Worm (Caenorhabditis elegans): Measurements from ENCODE around the gene Y39F10A.3.
"Not testable (repeated sequence)": the region's sequence is repeated elsewhere in the genome, so short reads cannot be mapped to it uniquely, and the experiment has no call there.

Gene Y39F10A.3

DNA sequence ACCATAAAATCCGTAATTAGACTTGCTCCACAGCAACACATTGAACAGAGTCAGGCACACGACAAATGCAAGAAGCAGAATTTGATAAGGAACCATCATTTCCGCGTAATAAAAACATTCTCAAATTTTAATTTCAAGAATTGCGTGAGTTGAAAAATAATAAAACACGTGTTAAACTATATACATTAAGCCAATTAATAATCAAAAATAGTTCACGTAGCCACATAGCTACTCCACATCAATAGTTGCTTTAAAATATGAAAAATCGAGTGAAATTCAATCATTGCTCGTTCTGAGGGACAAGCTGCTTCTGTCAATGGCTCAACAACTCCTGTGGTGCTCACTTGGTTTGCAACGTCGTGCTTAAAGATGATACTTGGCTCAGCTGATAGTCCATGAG lies at the start of gene Y39F10A.3:
Y39F10A.3 (minus strand) TSS at position 101 of the 400 bp plus-strand sequence.
- TF ChIP-seq skn-1 (tag; optimal IDR thresholded peaks at IDR 0.05) (no peak), snpc-4 (tag; optimal IDR thresholded peaks at IDR 0.05) (no peak), lin-15B (tag; optimal IDR thresholded peaks at IDR 0.05) (no peak), nhr-67 (tag; optimal IDR thresholded peaks at IDR 0.05) (no peak), ceh-28 (tag; optimal IDR thresholded peaks at IDR 0.05) (no peak), mml-1 (tag; optimal IDR thresholded peaks at IDR 0.05) (no peak), fkh-2 (tag; optimal IDR thresholded peaks at IDR 0.05) (no peak), nhr-76 (tag; optimal IDR thresholded peaks at IDR 0.05) (no peak)

DNA sequence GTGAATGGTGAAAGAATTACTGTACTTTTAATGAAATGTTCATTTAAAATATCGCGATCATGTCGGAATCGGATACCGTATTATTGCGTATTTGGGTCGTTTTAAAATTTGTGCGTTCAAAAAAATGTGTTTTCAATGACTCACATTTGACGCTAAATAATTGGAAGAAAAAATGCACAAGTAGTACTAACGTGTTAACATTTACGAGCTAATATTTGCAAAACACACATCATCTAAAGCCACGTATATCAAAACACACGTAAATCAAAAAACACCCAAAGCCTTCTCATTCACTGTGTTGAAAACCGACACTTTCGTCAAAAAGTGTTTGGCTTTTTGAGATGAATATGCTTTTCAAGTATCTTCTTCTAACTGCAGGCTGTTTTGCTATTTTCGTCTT lies 42.7 kb upstream of the Y39F10A.3 start, which contains the start of gene F28A10.1:
F28A10.1 (plus strand) TSS at position 301 of the 400 bp plus-strand sequence.
- TF ChIP-seq ceh-16 (tag; optimal IDR thresholded peaks at IDR 0.05) (no peak), pha-4 (tag; optimal IDR thresholded peaks at IDR 0.05) (no peak), nhr-28 (tag; optimal IDR thresholded peaks at IDR 0.05) (no peak), fos-1 (tag; optimal IDR thresholded peaks at IDR 0.05) (no peak)

DNA sequence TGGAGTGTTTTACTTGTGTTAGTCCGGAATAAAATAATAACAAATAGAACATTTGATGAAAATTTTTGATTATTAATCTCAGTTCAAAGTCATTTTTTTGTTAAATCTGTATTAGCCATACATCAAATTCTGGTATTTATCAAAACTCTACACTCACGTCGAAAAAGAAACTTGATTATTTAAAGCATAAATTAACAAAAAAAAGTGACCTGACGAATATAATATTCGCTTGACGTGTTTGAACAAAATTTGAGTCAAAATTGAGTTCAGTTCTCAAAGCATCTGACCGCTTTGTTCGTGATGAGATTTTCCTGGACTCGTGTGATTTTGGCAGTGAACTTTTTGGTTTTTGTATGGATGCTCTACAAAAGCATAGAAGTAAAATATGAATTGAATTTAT lies 40.7 kb upstream of the Y39F10A.3 start, which contains the start of gene F46F5.10:
F46F5.10 (plus strand) TSS at position 301 of the 400 bp plus-strand sequence.
- TF ChIP-seq lsy-12 (tag; optimal IDR thresholded peaks at IDR 0.05) (no peak), ztf-11 (tag; optimal IDR thresholded peaks at IDR 0.05) (no peak), aly-2 (tag; optimal IDR thresholded peaks at IDR 0.05) (no peak), fos-1 (tag; optimal IDR thresholded peaks at IDR 0.05) (no peak), nhr-77 (tag; optimal IDR thresholded peaks at IDR 0.05) (no peak), unc-62 (GFP tag; optimal IDR thresholded peaks at IDR 0.05) (no peak), ceh-82 (tag; optimal IDR thresholded peaks at IDR 0.05) (no peak), eor-1 (tag; optimal IDR thresholded peaks at IDR 0.05) (no peak), unc-39 (tag; optimal IDR thresholded peaks at IDR 0.05) (no peak), skn-1 (tag; optimal IDR thresholded peaks at IDR 0.05) (no peak), mdl-1 (tag; optimal IDR thresholded peaks at IDR 0.05) (no peak), fkh-2 (tag; optimal IDR thresholded peaks at IDR 0.05) (no peak), nhr-25 (tag; optimal IDR thresholded peaks at IDR 0.05) (no peak)

DNA sequence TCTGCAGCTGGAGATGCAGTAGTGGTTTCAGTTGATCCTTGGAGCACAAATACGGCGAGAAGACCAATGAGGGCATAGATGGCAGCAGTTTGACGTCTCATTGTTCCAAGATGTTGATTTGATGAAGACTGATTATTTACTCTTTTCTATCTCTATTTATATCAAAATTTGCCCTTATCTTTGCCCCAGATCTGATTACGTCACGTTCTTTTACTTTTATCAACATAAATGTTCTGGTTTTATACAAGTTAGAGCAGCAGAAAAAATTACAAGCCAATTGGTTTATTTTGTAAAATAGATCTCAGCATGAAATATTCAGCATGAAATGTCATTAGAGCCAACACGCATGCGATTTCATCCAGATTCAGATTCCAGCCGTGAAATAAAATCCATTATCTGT lies 39.9 kb upstream of the Y39F10A.3 start, which contains the start of gene msrp-4:
msrp-4 (minus strand) TSS at position 101 of the 400 bp plus-strand sequence.
- TF ChIP-seq fos-1 (tag; optimal IDR thresholded peaks at IDR 0.05); aly-2 (tag; optimal IDR thresholded peaks at IDR 0.05); unc-62 (GFP tag; optimal IDR thresholded peaks at IDR 0.05): not testable (repeated sequence)

DNA sequence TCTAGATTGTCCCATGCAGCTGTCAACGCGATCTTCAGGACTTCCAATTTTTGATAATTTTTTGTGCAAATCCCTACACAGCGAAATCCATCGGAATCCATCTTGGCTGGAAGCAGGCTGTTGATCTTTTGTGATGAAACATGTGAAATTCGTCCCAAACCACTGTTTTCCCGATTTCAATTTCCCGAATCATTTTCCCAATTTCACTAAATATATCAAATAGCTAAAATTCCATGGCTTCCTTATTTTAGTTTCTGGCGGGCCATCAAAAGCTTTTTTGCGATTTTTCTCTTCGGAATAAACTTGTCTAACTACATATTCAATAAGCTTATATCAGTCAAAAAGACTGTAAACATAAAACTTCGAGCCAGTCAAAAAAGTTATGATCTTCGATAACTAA lies 38.7 kb upstream of the Y39F10A.3 start, which contains the start of gene F46F5.8:
F46F5.8 (minus strand) TSS at position 101 of the 400 bp plus-strand sequence.
- TF ChIP-seq fos-1 (tag; optimal IDR thresholded peaks at IDR 0.05) (no peak), ceh-28 (tag; optimal IDR thresholded peaks at IDR 0.05) (no peak), sea-2 (GFP tag; optimal IDR thresholded peaks at IDR 0.05) (no peak), R02D3.7 (tag; optimal IDR thresholded peaks at IDR 0.05) (no peak), skn-1 (tag; optimal IDR thresholded peaks at IDR 0.05) (no peak), ZK546.5 (tag; optimal IDR thresholded peaks at IDR 0.05) (no peak), ztf-11 (tag; optimal IDR thresholded peaks at IDR 0.05) (no peak), lsy-12 (tag; optimal IDR thresholded peaks at IDR 0.05) (no peak), nhr-77 (tag; optimal IDR thresholded peaks at IDR 0.05) (no peak), fkh-10 (GFP tag; optimal IDR thresholded peaks at IDR 0.05) (no peak), ceh-82 (tag; optimal IDR thresholded peaks at IDR 0.05) (no peak), nhr-25 (tag; optimal IDR thresholded peaks at IDR 0.05) (no peak), ztf-4 (tag; optimal IDR thresholded peaks at IDR 0.05) (no peak), unc-39 (tag; optimal IDR thresholded peaks at IDR 0.05) (no peak), zag-1 (tag; optimal IDR thresholded peaks at IDR 0.05) (no peak), snpc-4 (tag; optimal IDR thresholded peaks at IDR 0.05) (no peak)

DNA sequence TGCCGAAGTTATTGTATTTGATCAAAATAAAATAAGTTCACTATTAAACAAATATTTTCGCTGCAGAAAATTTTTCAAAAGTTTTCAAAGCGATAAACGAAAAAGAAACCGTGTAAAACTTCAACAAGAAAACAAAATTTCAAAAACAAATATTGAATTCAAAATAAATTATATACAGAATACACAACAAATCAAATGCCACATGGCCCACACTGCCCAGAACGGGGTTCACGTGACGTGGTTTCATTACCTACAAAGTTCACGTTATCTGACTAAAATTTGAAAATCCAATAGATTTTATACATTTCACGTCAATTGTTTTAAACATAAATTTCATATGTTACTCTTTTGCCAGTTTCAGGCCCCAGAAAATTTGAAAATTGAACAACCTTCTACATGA lies 37.7 kb upstream of the Y39F10A.3 start, which contains the start of gene F46F5.7:
F46F5.7 (minus strand) TSS at position 101 of the 400 bp plus-strand sequence.
- TF ChIP-seq ceh-9 (tag; optimal IDR thresholded peaks at IDR 0.05) (no peak), lsy-12 (tag; optimal IDR thresholded peaks at IDR 0.05) (no peak), egl-5 (tag; optimal IDR thresholded peaks at IDR 0.05) (no peak), nhr-77 (tag; optimal IDR thresholded peaks at IDR 0.05) (no peak), jun-1 (tag; optimal IDR thresholded peaks at IDR 0.05) (no peak), nhr-11 (tag; optimal IDR thresholded peaks at IDR 0.05) (no peak), zag-1 (tag; optimal IDR thresholded peaks at IDR 0.05) (no peak), daf-12 (tag; optimal IDR thresholded peaks at IDR 0.05) (no peak), snpc-4 (tag; optimal IDR thresholded peaks at IDR 0.05) (no peak), ceh-28 (tag; optimal IDR thresholded peaks at IDR 0.05) (no peak), nhr-43 (tag; optimal IDR thresholded peaks at IDR 0.05; ENCODE audit: poor library complexity, severe bottlenecking) (no peak), nhr-23 (tag; optimal IDR thresholded peaks at IDR 0.05) (no peak), nhr-25 (tag; optimal IDR thresholded peaks at IDR 0.05) (no peak), fkh-10 (GFP tag; optimal IDR thresholded peaks at IDR 0.05) (no peak), pha-4 (tag; optimal IDR thresholded peaks at IDR 0.05) (no peak)

Measured in whole organism, L3 larva.